Fruit fly (Drosophila melanogaster): Measurements from ENCODE around the gene TTLL3A.

DNA sequence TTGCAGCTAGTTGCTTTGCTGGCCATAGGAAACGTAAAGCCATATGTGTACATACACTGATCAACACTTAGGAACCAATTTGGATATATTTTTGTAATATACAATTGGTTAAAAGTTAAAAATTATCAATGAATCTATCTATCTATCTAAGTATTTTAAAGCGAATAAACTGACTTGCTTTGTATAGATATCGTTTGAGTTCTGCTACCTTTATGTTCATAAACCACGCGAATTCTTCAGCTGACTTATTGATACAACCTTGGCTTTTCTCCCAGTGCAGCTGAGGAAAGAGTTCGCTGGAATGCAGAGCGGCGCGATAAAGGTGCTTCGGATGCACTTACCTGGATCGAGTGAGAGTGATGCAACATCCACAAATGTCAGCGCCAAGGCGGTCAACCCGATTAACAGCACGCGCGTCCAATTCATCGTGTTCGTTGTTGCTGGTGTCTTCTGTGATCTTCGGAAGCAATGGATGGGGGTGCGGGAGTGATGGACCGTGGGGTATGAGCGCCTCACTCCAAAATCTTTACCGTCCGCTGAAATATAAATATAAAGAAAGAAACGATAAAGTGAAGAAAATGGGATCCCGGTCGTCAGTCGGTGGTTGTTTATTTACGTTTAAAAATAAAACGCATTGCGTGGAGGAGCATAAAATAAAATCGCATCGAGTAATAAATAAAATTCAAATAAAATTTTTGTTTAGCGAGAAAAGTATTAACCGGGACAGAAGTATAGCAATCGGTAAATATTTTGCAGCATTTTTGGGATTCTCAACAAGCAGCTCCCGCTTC is 38.4 kb downstream of the TTLL3A start:
- TF ChIP-seq maf-S (GFP tag; optimal IDR thresholded peaks at IDR 0.05) (no peak), ssp (GFP tag; IDR thresholded peaks at IDR 0.05) (no peak), CG4730 (GFP tag; IDR thresholded peaks at IDR 0.05) (no peak), gfzf (GFP tag; optimal IDR thresholded peaks at IDR 0.05) (no peak), sob (GFP tag; IDR thresholded peaks at IDR 0.05) (no peak), lab (GFP tag; optimal IDR thresholded peaks at IDR 0.05) (no peak), zf30C (GFP tag; optimal IDR thresholded peaks at IDR 0.05) (peak; percentile 0), gsb-n (tag; optimal IDR thresholded peaks at IDR 0.05) (no peak), HLH54F (GFP tag; optimal IDR thresholded peaks at IDR 0.05) (no peak), Deaf1 (tag; optimal IDR thresholded peaks at IDR 0.05) (no peak), az2 (GFP tag; optimal IDR thresholded peaks at IDR 0.05) (no peak), hkb (optimal IDR thresholded peaks at IDR 0.05) (no peak), hkb (GFP tag; IDR thresholded peaks at IDR 0.05) (no peak), Drgx (GFP tag; IDR thresholded peaks at IDR 0.05) (no peak), Ptx1 (GFP tag; IDR thresholded peaks at IDR 0.05) (no peak)
